Worm (Caenorhabditis elegans) whole organism, L4 larva: ENCODE data around the gene K08H2.7.

Experiments
- aha-1 ChIP-seq: fragments of 150-350 bp; peaks from one replicate; lab custom pipeline; 2014; ENCODE audit warnings: missing biosample characterization, missing genetic modification characterization
- aly-2 ChIP-seq: sonication (generic microtip); optimal IDR thresholded peaks from 2 replicates; lab custom pipeline; 2018; ENCODE audit warnings: missing biosample characterization, missing genetic modification characterization
- ceh-20 ChIP-seq: fragments of 200-800 bp; sonication (Bioruptor generic); IDR thresholded peaks from 2 replicates; pipeline ENCODE4 v1.3.6; 2022; ENCODE audit warnings: missing genetic modification reagents, missing genetic modification characterization, missing compliant biosample characterization
- daf-12 ChIP-seq: fragments of 150-350 bp; optimal IDR thresholded peaks from 2 replicates; lab custom pipeline; 2014; ENCODE audit warnings: missing biosample characterization, missing genetic modification reagents, missing genetic modification characterization
- daf-16 ChIP-seq, 3 experiments: sonication (generic microtip); optimal IDR thresholded peaks; 2 replicates each; lab custom pipeline; 2016 to 2017; ENCODE audit warnings: missing genetic modification characterization in 3 of 3, missing genetic modification reagents in 3 of 3, mild to moderate bottlenecking in 2 of 3, missing compliant biosample characterization in 2 of 3, missing biosample characterization in 1 of 3, moderate library complexity in 1 of 3
- dmd-8 ChIP-seq: fragments of 200-800 bp; sonication (Bioruptor generic); IDR thresholded peaks from 2 replicates; pipeline ENCODE4 v1.3.6; 2022; ENCODE audit warnings: missing genetic modification characterization, missing compliant biosample characterization
- duxl-1 ChIP-seq: sonication (generic microtip); optimal IDR thresholded peaks from 2 replicates; lab custom pipeline; 2016; ENCODE audit warnings: mild to moderate bottlenecking, missing genetic modification characterization, moderate library complexity, missing compliant biosample characterization; ENCODE audit not compliant: poor library complexity
- fkh-10 ChIP-seq: fragments of 150-350 bp; optimal IDR thresholded peaks from 2 replicates; lab custom pipeline; 2014; ENCODE audit warnings: missing biosample characterization, missing genetic modification reagents, missing genetic modification characterization
- lin-13 ChIP-seq: fragments of 150-350 bp; optimal IDR thresholded peaks from 2 replicates; lab custom pipeline; 2014; ENCODE audit warnings: missing biosample characterization, missing genetic modification reagents, missing genetic modification characterization
- lir-3 ChIP-seq: sonication (generic microtip); optimal IDR thresholded peaks from 2 replicates; lab custom pipeline; 2016; ENCODE audit warnings: mild to moderate bottlenecking, missing genetic modification characterization, missing compliant biosample characterization
- nhr-237 ChIP-seq: sonication (generic microtip); optimal IDR thresholded peaks from 2 replicates; lab custom pipeline; 2017; ENCODE audit warnings: missing biosample characterization, missing genetic modification characterization
- nhr-28 ChIP-seq: fragments of 150-350 bp; optimal IDR thresholded peaks from 2 replicates; lab custom pipeline; 2014; ENCODE audit warnings: missing biosample characterization, missing genetic modification characterization
- nhr-41 ChIP-seq: fragments of 200-800 bp; sonication (Bioruptor generic); IDR thresholded peaks from 2 replicates; pipeline ENCODE4 v1.3.6; 2022; ENCODE audit warnings: missing genetic modification reagents, missing genetic modification characterization, missing compliant biosample characterization
- unc-62 ChIP-seq, 3 experiments: fragments of 150-350 bp in 1 of 3; sonication (generic microtip); optimal IDR thresholded peaks in 2 of 3; peaks in 1 of 3; 1 replicate in 1 of 3; 2 replicates in 2 of 3; lab custom pipeline; 2014 to 2017; ENCODE audit warnings: missing biosample characterization in 3 of 3, missing genetic modification characterization in 3 of 3, missing genetic modification reagents in 3 of 3, missing genotype in 1 of 3

The K08H2.7 gene

ce11 chrX:13201401-13201800, 46.8 kb downstream of the K08H2.7 start, which contains the start of gene unc-9:
Gene unc-9, plus strand, starts transcription at chrX:13201770.
- TF ChIP-seq lir-3 (tag; lab: Kevin White, UChicago) (no peak), nhr-28 (tag; lab: Kevin White, UChicago) (no peak), fkh-10 (GFP tag; lab: Kevin White, UChicago) (peak; percentile 65), daf-12 (tag; lab: Kevin White, UChicago) (no peak)

- TF ChIP-seq nhr-41 (GFP tag; lab: Robert Waterston, UW) (no peak), aha-1 (tag; lab: Kevin White, UChicago) (peak; percentile 57), nhr-237 (tag; lab: Kevin White, UChicago) (no peak), daf-16 (GFP tag; optimal IDR thresholded peaks at IDR 0.05; lab: Kevin White, UChicago) (peak in 1 of 2 experiments; percentile 24), daf-16 (tag; optimal IDR thresholded peaks at IDR 0.05; lab: Kevin White, UChicago) (no peak), unc-62 (GFP tag; optimal IDR thresholded peaks at IDR 0.05 in 1 of 2; lab: Kevin White, UChicago) (peak in 1 of 2 experiments; percentile 50), unc-62 (tag; optimal IDR thresholded peaks at IDR 0.05; lab: Kevin White, UChicago) (no peak), ceh-20 (GFP tag; lab: Robert Waterston, UW) (no peak)
Measured at ce11 chrX:13200312-13200711, 47.9 kb downstream of the K08H2.7 start.

- TF ChIP-seq lir-3 (tag; lab: Kevin White, UChicago) (no peak), lin-13 (GFP tag; lab: Kevin White, UChicago) (no peak), aly-2 (no peak), unc-62 (GFP tag; optimal IDR thresholded peaks at IDR 0.05 in 1 of 2; lab: Kevin White, UChicago) (peak in 1 of 2 experiments; percentile 64), unc-62 (tag; optimal IDR thresholded peaks at IDR 0.05; lab: Kevin White, UChicago) (no peak), dmd-8 (GFP tag; lab: Robert Waterston, UW) (no peak), duxl-1 (tag; lab: Kevin White, UChicago) (no peak)
Measured at ce11 chrX:13198134-13198533, 50.1 kb downstream of the K08H2.7 start.
